Worm (Caenorhabditis elegans) whole organism, young adult: ENCODE measurements around the gene F13C5.3.

Experiments used
- ama-1 ChIP-seq, 3 experiments: fragments of 150-350 bp in 1 of 3; sonication (generic microtip) in 2 of 3; optimal IDR thresholded peaks; 2 replicates each; lab custom pipeline; 2014 to 2018; ENCODE audit warnings: missing biosample characterization in 2 of 3, missing genetic modification characterization in 2 of 3, missing genetic modification reagents in 2 of 3
- ceh-91 ChIP-seq: fragments of 200-800 bp; sonication (Bioruptor generic); IDR thresholded peaks from 2 replicates; pipeline ENCODE4 v1.3.6; 2022; ENCODE audit warnings: missing genetic modification reagents, missing genetic modification characterization, missing compliant biosample characterization
- fkh-3 ChIP-seq: sonication (generic microtip); optimal IDR thresholded peaks from 2 replicates; lab custom pipeline; 2016; ENCODE audit warnings: mild to moderate bottlenecking, missing genetic modification characterization, missing compliant biosample characterization
- him-1 ChIP-seq: sonication (generic microtip); optimal IDR thresholded peaks from 2 replicates; lab custom pipeline; 2016; ENCODE audit warnings: missing genotype, missing genetic modification reagents, missing genetic modification characterization, missing compliant biosample characterization
- lsy-27 ChIP-seq: sonication (generic microtip); optimal IDR thresholded peaks from 2 replicates; lab custom pipeline; 2017; ENCODE audit warnings: missing genetic modification characterization, mild to moderate bottlenecking, missing compliant biosample characterization, antibody characterized with exemption, missing genotype, borderline replicate concordance; ENCODE audit not compliant: insufficient read depth
- nhr-120 ChIP-seq: fragments of 200-800 bp; sonication (Bioruptor generic); IDR thresholded peaks from 2 replicates; pipeline ENCODE4 v1.3.6; 2022; ENCODE audit warnings: missing genetic modification characterization, missing compliant biosample characterization
- pha-4 ChIP-seq: fragments of 150-350 bp; sonication (generic microtip); optimal IDR thresholded peaks from 2 replicates; lab custom pipeline; 2014; ENCODE audit warnings: missing biosample characterization, missing genetic modification reagents, missing genetic modification characterization
- tlf-1 ChIP-seq: fragments of 200-800 bp; sonication (Bioruptor generic); optimal IDR thresholded peaks from 2 replicates; lab custom pipeline; 2018; ENCODE audit warnings: mild to moderate bottlenecking, missing genetic modification characterization, missing compliant biosample characterization
- unc-62 ChIP-seq: fragments of 150-350 bp; optimal IDR thresholded peaks from 2 replicates; lab custom pipeline; 2014; ENCODE audit warnings: missing biosample characterization, missing genetic modification reagents, missing genetic modification characterization
- ztf-26 ChIP-seq: sonication (generic microtip); optimal IDR thresholded peaks from 2 replicates; lab custom pipeline; 2017; ENCODE audit warnings: missing genetic modification characterization, missing compliant biosample characterization

DNA sequence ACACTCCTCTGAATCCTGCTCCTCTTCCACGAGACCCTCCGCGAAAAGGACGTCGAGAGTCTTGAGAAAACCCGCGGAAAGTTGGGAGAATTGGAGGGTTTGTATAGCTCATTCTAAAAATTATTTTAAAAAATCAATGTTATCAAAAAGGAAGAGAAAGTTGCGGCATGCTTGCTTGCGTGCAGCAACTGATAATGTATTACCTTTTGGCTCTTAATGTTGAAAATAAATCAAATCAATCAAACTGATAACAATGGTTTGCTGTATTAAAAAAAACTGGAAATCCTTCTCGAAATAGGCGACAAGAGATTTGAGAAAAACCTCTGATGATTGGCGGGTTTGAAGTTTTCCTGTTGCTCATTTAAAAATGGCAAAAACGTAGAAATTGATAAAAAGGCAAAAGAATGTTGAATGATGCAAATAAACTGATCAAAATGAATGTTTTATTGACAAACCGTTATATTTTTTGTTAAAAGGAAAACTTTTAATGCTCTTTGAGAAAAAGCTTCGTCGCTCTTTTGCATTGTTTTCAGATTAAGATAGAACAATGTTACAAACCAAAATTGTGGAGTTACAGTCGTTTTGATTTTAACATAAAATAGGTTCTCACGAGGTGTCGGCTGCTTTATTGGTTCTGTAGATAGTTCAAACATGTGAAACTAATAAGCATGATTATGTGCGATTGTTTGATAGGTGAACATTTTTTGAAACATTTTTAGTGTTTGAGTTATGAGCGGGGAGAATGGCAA is 44.2 kb downstream of the F13C5.3 start:
- no peak for TF ChIP-seq him-1 (tag; lab: Kevin White, UChicago)
- no peak for TF ChIP-seq pha-4
- no peak for TF ChIP-seq fkh-3 (tag; lab: Kevin White, UChicago)
- no peak for TF ChIP-seq unc-62 (GFP tag; lab: Kevin White, UChicago)
- TF ChIP-seq ceh-91 (GFP tag; lab: Robert Waterston, UW) = no peak
- no peak for TF ChIP-seq nhr-120 (GFP tag; lab: Robert Waterston, UW)
- TF ChIP-seq tlf-1 (GFP tag; lab: Kevin White, UChicago) = no peak
- no peak for TF ChIP-seq ama-1 (optimal IDR thresholded peaks at IDR 0.05; lab: Kevin White, UChicago)
- TF ChIP-seq ama-1 (GFP tag; optimal IDR thresholded peaks at IDR 0.05; lab: Kevin White, UChicago) = no peak
- TF ChIP-seq lsy-27 = no peak
- no peak for TF ChIP-seq ztf-26 (tag; lab: Kevin White, UChicago)
